Fruit fly (Drosophila melanogaster) whole organism, prepupa: Measurements from ENCODE around the gene CG10352.

Experiments
- CG4318 ChIP-seq: fragments of 200-800 bp; sonication (Bioruptor generic); optimal IDR thresholded peaks from 3 replicates; lab custom pipeline; 2017; ENCODE audit warnings: missing biosample characterization, mild to moderate bottlenecking, missing genetic modification characterization
- CG6792 ChIP-seq: fragments of 200-800 bp; sonication (Bioruptor generic); optimal IDR thresholded peaks from 3 replicates; lab custom pipeline; 2016; ENCODE audit warnings: missing biosample characterization, missing genetic modification characterization
- Eip78C ChIP-seq: fragments of 200-800 bp; sonication (Bioruptor generic); peaks from one replicate; lab custom pipeline; 2016; ENCODE audit warnings: missing biosample characterization, missing genetic modification characterization
- Gug ChIP-seq: fragments of 200-800 bp; sonication (Bioruptor generic); IDR thresholded peaks from 2 replicates; pipeline ENCODE4 v1.3.6; 2022; ENCODE audit warnings: missing biosample characterization, missing genetic modification characterization

DNA sequence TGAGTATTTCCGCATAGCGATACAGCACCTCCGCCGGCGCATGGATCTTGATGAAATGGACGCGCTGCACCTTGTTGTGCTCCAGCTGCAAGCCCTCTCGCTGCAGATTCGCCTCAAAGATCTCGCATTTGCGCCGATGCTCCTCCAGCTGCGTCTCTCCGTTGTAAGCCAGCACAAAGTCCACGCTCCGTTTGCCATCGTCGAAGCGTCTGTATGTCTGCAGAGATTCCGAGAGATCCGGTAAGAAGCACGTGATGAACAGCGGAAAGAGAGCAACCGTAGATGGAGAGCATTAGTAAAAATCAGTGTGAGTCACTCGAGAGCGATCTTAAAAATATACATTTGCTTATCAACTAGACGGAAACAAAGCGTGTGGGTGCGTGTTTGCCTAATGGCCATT lies 4.7 kb upstream of the CG10352 start:
- TF ChIP-seq CG4318 (GFP tag; lab: Kevin White, UChicago) (no peak), CG6792 (GFP tag; lab: Kevin White, UChicago) (no peak), Gug (GFP tag; lab: Robert Waterston, UW) (no peak), Eip78C (GFP tag; lab: Kevin White, UChicago) (no peak)
